Worm (Caenorhabditis elegans): Measurements from ENCODE around the gene snf-3.
"Not testable (repeated sequence)": the region's sequence is repeated elsewhere in the genome, so short reads cannot be mapped to it uniquely, and the experiment has no call there.

DNA sequence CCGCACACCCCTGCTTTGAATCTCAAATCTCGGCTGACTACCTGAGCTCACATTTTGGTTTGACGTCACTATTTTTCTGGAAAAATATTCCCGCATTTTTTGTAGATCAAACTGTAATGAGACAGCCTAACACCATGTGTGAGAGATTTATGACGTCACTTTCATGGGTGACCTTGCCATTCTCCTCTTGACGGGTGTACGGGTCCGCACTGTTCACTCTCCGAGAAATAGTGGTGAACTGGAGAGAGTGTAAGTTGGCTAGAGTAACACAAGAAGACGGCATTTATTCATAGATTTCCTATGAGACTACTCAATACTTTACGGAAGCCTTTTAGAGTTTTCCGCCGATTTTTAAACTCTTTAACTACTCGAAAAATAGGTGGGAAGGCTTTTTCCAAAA lies 37.1 kb upstream of the snf-3 start, which contains the start of gene K02E7.7:
- TF ChIP-seq him-1, dao-5, W03F9.2 (tag; optimal IDR thresholded peaks at IDR 0.05): not testable (repeated sequence)
